Worm (Caenorhabditis elegans) whole organism, L3 larva: ENCODE measurements around the gene T20D3.14.
A peak's percentile ranks its signal among the peaks of the same experiment; 100 is the strongest.

Experiments
- R02D3.7 ChIP-seq: fragments of 150-350 bp; optimal IDR thresholded peaks from 2 replicates; lab custom pipeline; 2014; ENCODE audit warnings: missing biosample characterization, missing genetic modification characterization
- aly-2 ChIP-seq: fragments of 150-350 bp; optimal IDR thresholded peaks from 2 replicates; lab custom pipeline; 2014; ENCODE audit warnings: missing biosample characterization, missing genetic modification characterization
- ama-1 ChIP-seq: fragments of 150-350 bp; optimal IDR thresholded peaks from 2 replicates; lab custom pipeline; 2018
- ceh-16 ChIP-seq: sonication (generic microtip); optimal IDR thresholded peaks from 2 replicates; lab custom pipeline; 2017; ENCODE audit warnings: missing biosample characterization, missing genetic modification characterization
- ceh-28 ChIP-seq: fragments of 150-350 bp; optimal IDR thresholded peaks from 2 replicates; lab custom pipeline; 2014; ENCODE audit warnings: missing biosample characterization, missing genetic modification reagents, missing genetic modification characterization
- ceh-9 ChIP-seq: sonication (generic microtip); optimal IDR thresholded peaks from 2 replicates; lab custom pipeline; 2018; ENCODE audit warnings: missing biosample characterization, missing genetic modification characterization
- egl-5 ChIP-seq: fragments of 150-350 bp; optimal IDR thresholded peaks from 2 replicates; lab custom pipeline; 2017; ENCODE audit warnings: missing biosample characterization, missing genetic modification reagents, missing genetic modification characterization, inconsistent platforms
- elt-2 ChIP-seq: sonication (generic microtip); optimal IDR thresholded peaks from 2 replicates; lab custom pipeline; 2016; ENCODE audit warnings: missing genetic modification reagents, mild to moderate bottlenecking, missing genetic modification characterization, missing compliant biosample characterization
- elt-3 ChIP-seq, 3 experiments: fragments of 150-350 bp in 1 of 3; sonication (generic microtip) in 2 of 3; optimal IDR thresholded peaks; 2 replicates in 2 of 3; 4 replicates in 1 of 3; lab custom pipeline; 2014 to 2017; ENCODE audit warnings: missing biosample characterization in 3 of 3, missing genetic modification characterization in 3 of 3
- eor-1 ChIP-seq, 2 experiments: fragments of 150-350 bp; optimal IDR thresholded peaks; 2 replicates each; lab custom pipeline; 2014 to 2018; ENCODE audit warnings: missing biosample characterization in 2 of 2, missing genetic modification characterization in 2 of 2
- fkh-10 ChIP-seq: sonication (generic microtip); optimal IDR thresholded peaks from 2 replicates; lab custom pipeline; 2017; ENCODE audit warnings: missing biosample characterization, missing genetic modification reagents, missing genetic modification characterization
- hmg-11 ChIP-seq: sonication (generic microtip); optimal IDR thresholded peaks from 2 replicates; lab custom pipeline; 2016; ENCODE audit warnings: missing genetic modification characterization, missing compliant biosample characterization
- lin-15B ChIP-seq: fragments of 150-350 bp; optimal IDR thresholded peaks from 2 replicates; lab custom pipeline; 2014; ENCODE audit warnings: missing biosample characterization, missing genetic modification characterization
- lin-39 ChIP-seq: fragments of 150-350 bp; optimal IDR thresholded peaks from 2 replicates; lab custom pipeline; 2018; ENCODE audit warnings: missing biosample characterization, missing genetic modification reagents, missing genetic modification characterization
- lsy-12 ChIP-seq: sonication (generic microtip); optimal IDR thresholded peaks from 2 replicates; lab custom pipeline; 2016; ENCODE audit warnings: mild to moderate bottlenecking, missing genetic modification characterization, missing compliant biosample characterization
- mdl-1 ChIP-seq: fragments of 150-350 bp; optimal IDR thresholded peaks from 2 replicates; lab custom pipeline; 2014; ENCODE audit warnings: missing biosample characterization, missing genetic modification characterization
- nfya-1 ChIP-seq: sonication (generic microtip); optimal IDR thresholded peaks from 2 replicates; lab custom pipeline; 2017; ENCODE audit warnings: missing genetic modification characterization, mild to moderate bottlenecking, missing compliant biosample characterization, antibody characterized with exemption, moderate library complexity; ENCODE audit not compliant: insufficient read depth
- nhr-11 ChIP-seq: fragments of 150-350 bp; optimal IDR thresholded peaks from 2 replicates; lab custom pipeline; 2014; ENCODE audit warnings: missing biosample characterization, missing genetic modification characterization
- nhr-12 ChIP-seq: fragments of 150-350 bp; optimal IDR thresholded peaks from 2 replicates; lab custom pipeline; 2014; ENCODE audit warnings: missing biosample characterization, missing genetic modification characterization
- nhr-23 ChIP-seq: fragments of 150-350 bp; optimal IDR thresholded peaks from 2 replicates; lab custom pipeline; 2014; ENCODE audit warnings: missing biosample characterization, missing genetic modification reagents, missing genetic modification characterization
- nhr-25 ChIP-seq: sonication (generic microtip); optimal IDR thresholded peaks from 2 replicates; lab custom pipeline; 2017; ENCODE audit warnings: missing biosample characterization, missing genetic modification characterization
- nhr-28 ChIP-seq: fragments of 150-350 bp; optimal IDR thresholded peaks from 2 replicates; lab custom pipeline; 2014; ENCODE audit warnings: missing biosample characterization, missing genetic modification characterization
- nhr-43 ChIP-seq: sonication (generic microtip); optimal IDR thresholded peaks from 2 replicates; lab custom pipeline; 2016; ENCODE audit warnings: mild to moderate bottlenecking, missing genetic modification characterization, missing compliant biosample characterization; ENCODE audit not compliant: poor library complexity, severe bottlenecking
- nhr-67 ChIP-seq: fragments of 150-350 bp; optimal IDR thresholded peaks from 2 replicates; lab custom pipeline; 2014; ENCODE audit warnings: missing biosample characterization, missing genetic modification characterization
- pha-4 ChIP-seq: fragments of 150-350 bp; optimal IDR thresholded peaks from 2 replicates; lab custom pipeline; 2014; ENCODE audit warnings: missing biosample characterization, missing genetic modification reagents, missing genetic modification characterization
- pqm-1 ChIP-seq: fragments of 150-350 bp; optimal IDR thresholded peaks from 2 replicates; lab custom pipeline; 2017; ENCODE audit warnings: missing biosample characterization, missing genetic modification characterization, inconsistent platforms
- snpc-4 ChIP-seq: fragments of 150-350 bp; optimal IDR thresholded peaks from 2 replicates; lab custom pipeline; 2014; ENCODE audit warnings: missing biosample characterization, missing genetic modification characterization
- tbx-2 ChIP-seq: sonication (generic microtip); optimal IDR thresholded peaks from 2 replicates; lab custom pipeline; 2016; ENCODE audit warnings: mild to moderate bottlenecking, missing genetic modification characterization, missing compliant biosample characterization
- unc-39 ChIP-seq: sonication (generic microtip); optimal IDR thresholded peaks from 4 replicates; lab custom pipeline; 2017; ENCODE audit warnings: missing biosample characterization, missing genetic modification characterization
- unc-62 ChIP-seq: fragments of 150-350 bp; sonication (generic microtip); optimal IDR thresholded peaks from 4 replicates; lab custom pipeline; 2014; ENCODE audit warnings: missing biosample characterization, missing genetic modification reagents, missing genetic modification characterization
- zag-1 ChIP-seq: fragments of 150-350 bp; optimal IDR thresholded peaks from 2 replicates; lab custom pipeline; 2014; ENCODE audit warnings: missing biosample characterization, missing genetic modification characterization
- ztf-11 ChIP-seq: fragments of 150-350 bp; optimal IDR thresholded peaks from 2 replicates; lab custom pipeline; 2014; ENCODE audit warnings: missing biosample characterization, missing genetic modification characterization
- ztf-4 ChIP-seq: fragments of 150-350 bp; optimal IDR thresholded peaks from 2 replicates; lab custom pipeline; 2014; ENCODE audit warnings: missing biosample characterization, missing genetic modification characterization

T20D3.14 gene

ce11 chrIV:9335552-9336251 lies at the start of gene T20D3.14, which contains the start of gene coa-4:
TSS of gene T20D3.14 (minus strand) at chrIV:9335909.
TSS of gene coa-4 (minus strand) at chrIV:9335602.
- TF ChIP-seq snpc-4 (tag; lab: Kevin White, UChicago) (peak; percentile 27), egl-5 (tag; lab: Kevin White, UChicago) (no peak), hmg-11 (tag; lab: Kevin White, UChicago) (peak; percentile 2), nfya-1 (tag; lab: Kevin White, UChicago) (peak; percentile 61), lin-15B (peak; percentile 25), ama-1 (lab: Kevin White, UChicago) (no peak), lsy-12 (tag; lab: Kevin White, UChicago) (no peak), elt-2 (peak; percentile 75), pha-4 (tag; lab: Kevin White, UChicago) (peak; percentile 80)

- TF ChIP-seq R02D3.7 = no peak
- TF ChIP-seq unc-62 (GFP tag; lab: Kevin White, UChicago) = no peak
- no peak for TF ChIP-seq fkh-10 (GFP tag; lab: Kevin White, UChicago)
- TF ChIP-seq lin-39 (tag; lab: Kevin White, UChicago) = no peak
- no peak for TF ChIP-seq ama-1 (lab: Kevin White, UChicago)
- TF ChIP-seq nhr-11 (tag; lab: Kevin White, UChicago) = no peak
- no peak for TF ChIP-seq eor-1 (tag; optimal IDR thresholded peaks at IDR 0.05; lab: Kevin White, UChicago)
- no peak for TF ChIP-seq pqm-1 (tag; lab: Kevin White, UChicago)
- no peak for TF ChIP-seq mdl-1 (tag; lab: Kevin White, UChicago)
- no peak for TF ChIP-seq lsy-12 (tag; lab: Kevin White, UChicago)
- no peak for TF ChIP-seq nhr-43
- TF ChIP-seq zag-1 (tag; lab: Kevin White, UChicago) = no peak
- no peak for TF ChIP-seq snpc-4 (tag; lab: Kevin White, UChicago)
- TF ChIP-seq ceh-28 (tag; lab: Kevin White, UChicago) = no peak
- TF ChIP-seq nhr-23 (tag; lab: Kevin White, UChicago) = no peak
- no peak for TF ChIP-seq tbx-2 (tag; lab: Kevin White, UChicago)
- TF ChIP-seq unc-39 (tag; lab: Kevin White, UChicago) = no peak
- TF ChIP-seq ztf-11 = no peak
- TF ChIP-seq nhr-67 (tag; lab: Kevin White, UChicago) = no peak
Observed at ce11 chrIV:9384826-9385225, 49.1 kb upstream of the T20D3.14 start, which contains the start of gene C10C5.7. TSS of gene C10C5.7 (plus strand) at chrIV:9385126.

ce11 chrIV:9381136-9381535 lies 45.4 kb upstream of the T20D3.14 start, which contains the start of gene C10C5.5:
TSS of gene C10C5.5 (plus strand) at chrIV:9381436.
- TF ChIP-seq lin-15B = no peak
- no peak for TF ChIP-seq aly-2 (tag; lab: Kevin White, UChicago)
- no peak for TF ChIP-seq nhr-12 (tag; lab: Kevin White, UChicago)
- no peak for TF ChIP-seq R02D3.7
- no peak for TF ChIP-seq ceh-9 (tag; lab: Kevin White, UChicago)
- TF ChIP-seq nhr-67 (tag; lab: Kevin White, UChicago) = no peak
- TF ChIP-seq ceh-16 (tag; lab: Kevin White, UChicago) = no peak
- no peak for TF ChIP-seq nhr-28 (tag; lab: Kevin White, UChicago)

ce11 chrIV:9378272-9378671 lies 42.6 kb upstream of the T20D3.14 start, which contains the start of gene C10C5.4:
TSS of gene C10C5.4 (plus strand) at chrIV:9378552.
- no peak for TF ChIP-seq zag-1 (tag; lab: Kevin White, UChicago)
- peak; percentile 42 for TF ChIP-seq elt-2
- TF ChIP-seq ztf-4 (tag; lab: Kevin White, UChicago) = no peak
- TF ChIP-seq nhr-28 (tag; lab: Kevin White, UChicago) = no peak
- TF ChIP-seq aly-2 (tag; lab: Kevin White, UChicago) = no peak
- no peak for TF ChIP-seq tbx-2 (tag; lab: Kevin White, UChicago)
- no peak for TF ChIP-seq unc-62 (GFP tag; lab: Kevin White, UChicago)
- TF ChIP-seq, all 47 proteins: peak for 1

- TF ChIP-seq pha-4 (tag; lab: Kevin White, UChicago) (no peak), elt-3 (tag; optimal IDR thresholded peaks at IDR 0.05; lab: Kevin White, UChicago) (peak in 2 of 3 experiments; percentile 11 to 88), nhr-23 (tag; lab: Kevin White, UChicago) (peak; percentile 22), nhr-25 (tag; lab: Kevin White, UChicago) (peak; percentile 47), nhr-43 (peak; percentile 25)
- TF ChIP-seq, all 47 proteins: peak for 4
Observed at ce11 chrIV:9376550-9376949, 40.8 kb upstream of the T20D3.14 start.
